Fruit fly (Drosophila melanogaster): ENCODE data around the gene vkg.

DNA sequence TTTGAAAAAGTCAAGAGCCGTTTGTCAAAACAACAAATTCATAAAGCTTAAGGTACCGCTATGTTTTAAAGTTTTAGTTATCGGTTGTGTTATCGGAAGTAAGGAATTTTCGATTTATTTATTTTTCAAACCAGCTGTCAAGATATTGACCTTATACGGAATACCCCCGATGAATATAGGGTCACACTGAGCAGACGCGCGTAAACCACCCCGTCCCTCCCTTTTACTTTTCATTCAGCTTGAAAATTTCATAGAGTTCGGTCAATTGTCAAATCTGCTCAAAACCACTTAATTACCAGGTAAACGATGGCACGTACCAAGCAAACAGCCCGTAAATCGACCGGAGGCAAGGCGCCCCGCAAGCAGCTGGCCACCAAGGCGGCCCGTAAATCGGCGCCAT, 27.0 kb upstream of the vkg start, which contains the start of the genes CG14036 and His3.3A:
- TF ChIP-seq CG1620 (GFP tag; optimal IDR thresholded peaks at IDR 0.05) (peak; percentile 40), kay (GFP tag; ENCODE audit: borderline replicate concordance) (no peak), CG7101 (tag; optimal IDR thresholded peaks at IDR 0.05) (peak; percentile 28), Clk (GFP tag; optimal IDR thresholded peaks at IDR 0.05) (no peak), Mnt (GFP tag; optimal IDR thresholded peaks at IDR 0.05) (peak; percentile 10), pad (GFP tag; optimal IDR thresholded peaks at IDR 0.05) (peak; percentile 4), CG11617 (GFP tag; optimal IDR thresholded peaks at IDR 0.05) (no peak), Hr96 (GFP tag; optimal IDR thresholded peaks at IDR 0.05) (no peak), CG14711 (tag; optimal IDR thresholded peaks at IDR 0.05) (peak; percentile 2), toe (GFP tag; optimal IDR thresholded peaks at IDR 0.05) (no peak), bab1 (GFP tag; optimal IDR thresholded peaks at IDR 0.05) (peak; percentile 40), CG12768 (GFP tag; optimal IDR thresholded peaks at IDR 0.05) (no peak)

Data from whole organism, adult.